Worm (Caenorhabditis elegans) whole organism, late embryonic: ENCODE results near the gene ddo-1.

ENCODE experiments used
- C08G9.2 ChIP-seq: sonication (generic microtip); optimal IDR thresholded peaks from 2 replicates; lab custom pipeline; 2016; ENCODE audit warnings: mild to moderate bottlenecking, missing genetic modification characterization, moderate library complexity, missing compliant biosample characterization
- K02D7.2 ChIP-seq: sonication (generic microtip); optimal IDR thresholded peaks from 2 replicates; lab custom pipeline; 2017; ENCODE audit warnings: mild to moderate bottlenecking, missing genetic modification characterization, missing compliant biosample characterization
- ahr-1 ChIP-seq: sonication (generic microtip); optimal IDR thresholded peaks from 2 replicates; lab custom pipeline; 2016; ENCODE audit warnings: missing genetic modification characterization, missing compliant biosample characterization
- ama-1 ChIP-seq: fragments of 150-350 bp; optimal IDR thresholded peaks from 2 replicates; lab custom pipeline; 2014
- ceh-14 ChIP-seq: sonication (generic microtip); optimal IDR thresholded peaks from 2 replicates; lab custom pipeline; 2016; ENCODE audit warnings: missing genotype, missing genetic modification characterization, missing compliant biosample characterization
- ceh-19 ChIP-seq: fragments of 200-800 bp; sonication (Bioruptor generic); optimal IDR thresholded peaks from 2 replicates; lab custom pipeline; 2018; ENCODE audit warnings: mild to moderate bottlenecking, missing genetic modification characterization, missing compliant biosample characterization
- ceh-2 ChIP-seq: sonication (generic microtip); optimal IDR thresholded peaks from 2 replicates; lab custom pipeline; 2016; ENCODE audit warnings: missing genotype, missing genetic modification characterization, missing compliant biosample characterization
- ceh-30 ChIP-seq: fragments of 150-350 bp; optimal IDR thresholded peaks from 2 replicates; lab custom pipeline; 2014; ENCODE audit warnings: missing biosample characterization, missing genetic modification characterization
- ceh-9 ChIP-seq: sonication (generic microtip); optimal IDR thresholded peaks from 2 replicates; lab custom pipeline; 2016; ENCODE audit warnings: mild to moderate bottlenecking, missing genetic modification characterization, inconsistent platforms, missing compliant biosample characterization
- dmd-4 ChIP-seq: sonication (generic microtip); optimal IDR thresholded peaks from 2 replicates; lab custom pipeline; 2016; ENCODE audit warnings: borderline replicate concordance, missing genetic modification characterization, missing compliant biosample characterization
- dve-1 ChIP-seq: sonication (generic microtip); optimal IDR thresholded peaks from 2 replicates; lab custom pipeline; 2017; ENCODE audit warnings: antibody characterized with exemption, mild to moderate bottlenecking, missing genetic modification characterization, missing compliant biosample characterization
- elt-4 ChIP-seq: sonication (generic microtip); optimal IDR thresholded peaks from 2 replicates; lab custom pipeline; 2016; ENCODE audit warnings: missing genetic modification characterization, missing compliant biosample characterization
- ets-4 ChIP-seq: sonication (generic microtip); optimal IDR thresholded peaks from 2 replicates; lab custom pipeline; 2016; ENCODE audit warnings: missing genetic modification characterization, missing compliant biosample characterization
- fax-1 ChIP-seq: sonication (generic microtip); optimal IDR thresholded peaks from 2 replicates; lab custom pipeline; 2016; ENCODE audit warnings: missing genotype, missing genetic modification characterization, missing compliant biosample characterization
- fkh-10 ChIP-seq: fragments of 150-350 bp; optimal IDR thresholded peaks from 2 replicates; lab custom pipeline; 2014; ENCODE audit warnings: missing biosample characterization, missing genetic modification reagents, missing genetic modification characterization
- fkh-6 ChIP-seq: sonication (generic microtip); optimal IDR thresholded peaks from 2 replicates; lab custom pipeline; 2016; ENCODE audit warnings: missing genetic modification characterization, missing compliant biosample characterization
- gmeb-2 ChIP-seq: sonication (generic microtip); optimal IDR thresholded peaks from 2 replicates; lab custom pipeline; 2016; ENCODE audit warnings: missing genetic modification characterization, inconsistent platforms, missing compliant biosample characterization
- hlh-13 ChIP-seq: fragments of 200-800 bp; sonication (Bioruptor generic); optimal IDR thresholded peaks from 2 replicates; lab custom pipeline; 2018; ENCODE audit warnings: mild to moderate bottlenecking, missing genetic modification characterization, missing compliant biosample characterization
- hlh-30 ChIP-seq: sonication (generic microtip); optimal IDR thresholded peaks from 2 replicates; lab custom pipeline; 2017; ENCODE audit warnings: antibody characterized with exemption, missing genetic modification characterization, missing compliant biosample characterization; ENCODE audit not compliant: insufficient read depth
- hlh-8 ChIP-seq: sonication (generic microtip); optimal IDR thresholded peaks from 2 replicates; lab custom pipeline; 2016; ENCODE audit warnings: missing genotype, missing genetic modification characterization, missing compliant biosample characterization
- lim-6 ChIP-seq: sonication (generic microtip); optimal IDR thresholded peaks from 2 replicates; lab custom pipeline; 2016; ENCODE audit warnings: missing genetic modification characterization, missing compliant biosample characterization
- lin-11 ChIP-seq: fragments of 200-800 bp; sonication (Bioruptor generic); optimal IDR thresholded peaks from 2 replicates; lab custom pipeline; 2018; ENCODE audit warnings: mild to moderate bottlenecking, missing genetic modification characterization, missing compliant biosample characterization
- mec-3 ChIP-seq: sonication (generic microtip); optimal IDR thresholded peaks from 2 replicates; lab custom pipeline; 2016; ENCODE audit warnings: borderline replicate concordance, missing genetic modification characterization, missing compliant biosample characterization
- nhr-11 ChIP-seq: fragments of 150-350 bp; optimal IDR thresholded peaks from 2 replicates; lab custom pipeline; 2014; ENCODE audit warnings: missing biosample characterization, missing genetic modification characterization
- npax-4 ChIP-seq: sonication (generic microtip); optimal IDR thresholded peaks from 2 replicates; lab custom pipeline; 2016; ENCODE audit warnings: missing genetic modification characterization, missing compliant biosample characterization
- odd-2 ChIP-seq: sonication (generic microtip); optimal IDR thresholded peaks from 2 replicates; lab custom pipeline; 2017; ENCODE audit warnings: antibody characterized with exemption, mild to moderate bottlenecking, missing genetic modification characterization, missing compliant biosample characterization
- pat-9 ChIP-seq: fragments of 200-800 bp; sonication (Bioruptor generic); optimal IDR thresholded peaks from 2 replicates; lab custom pipeline; 2018; ENCODE audit warnings: mild to moderate bottlenecking, missing genetic modification characterization, moderate library complexity, missing compliant biosample characterization
- pax-1 ChIP-seq: fragments of 150-350 bp; optimal IDR thresholded peaks from 2 replicates; lab custom pipeline; 2014; ENCODE audit warnings: missing biosample characterization, missing genetic modification characterization
- pha-2 ChIP-seq: sonication (generic microtip); optimal IDR thresholded peaks from 2 replicates; lab custom pipeline; 2017; ENCODE audit warnings: mild to moderate bottlenecking, missing genetic modification characterization, missing compliant biosample characterization
- pqm-1 ChIP-seq: sonication (generic microtip); optimal IDR thresholded peaks from 2 replicates; lab custom pipeline; 2016; ENCODE audit warnings: missing genetic modification characterization, missing compliant biosample characterization
- ref-2 ChIP-seq: sonication (generic microtip); optimal IDR thresholded peaks from 2 replicates; lab custom pipeline; 2016; ENCODE audit warnings: missing genetic modification characterization, missing compliant biosample characterization
- rnt-1 ChIP-seq: sonication (generic microtip); optimal IDR thresholded peaks from 2 replicates; lab custom pipeline; 2016; ENCODE audit warnings: missing genetic modification characterization, missing compliant biosample characterization
- tbx-2 ChIP-seq: sonication (generic microtip); optimal IDR thresholded peaks from 2 replicates; lab custom pipeline; 2016; ENCODE audit warnings: missing genetic modification characterization, missing compliant biosample characterization
- ttx-3 ChIP-seq: sonication (generic microtip); optimal IDR thresholded peaks from 2 replicates; lab custom pipeline; 2016; ENCODE audit warnings: missing genetic modification reagents, missing genetic modification characterization, missing compliant biosample characterization
- unc-3 ChIP-seq, 2 experiments: fragments of 200-800 bp in 1 of 2; sonication (Bioruptor generic) in 1 of 2; sonication (generic microtip) in 1 of 2; conservative IDR thresholded peaks in 1 of 2; optimal IDR thresholded peaks in 1 of 2; 2 replicates each; pipeline versions ENCODE4 v1.3.6 to Lab custom; 2016 to 2022; ENCODE audit warnings: missing compliant biosample characterization in 2 of 2, missing genetic modification characterization in 2 of 2, missing genetic modification reagents in 1 of 2
- unc-42 ChIP-seq: sonication (generic microtip); optimal IDR thresholded peaks from 2 replicates; lab custom pipeline; 2016; ENCODE audit warnings: missing genotype, missing genetic modification characterization, missing compliant biosample characterization
- unc-55 ChIP-seq: sonication (generic microtip); optimal IDR thresholded peaks from 2 replicates; lab custom pipeline; 2017; ENCODE audit warnings: missing biosample characterization, missing genetic modification reagents, missing genetic modification characterization

ddo-1 gene

ce11 chrV:17798789-17799188 lies 21.8 kb upstream of the ddo-1 start, which contains the start of gene srx-18:
TSS of gene srx-18 (minus strand) at chrV:17798889.
- TF ChIP-seq lin-11 (no peak), pat-9 (tag; lab: Kevin White, UChicago) (no peak), rnt-1 (tag; lab: Kevin White, UChicago) (no peak), ets-4 (tag; lab: Kevin White, UChicago) (no peak), ref-2 (no peak), npax-4 (tag; lab: Kevin White, UChicago) (no peak), pha-2 (no peak), dve-1 (no peak), fkh-6 (tag; lab: Kevin White, UChicago) (no peak), C08G9.2 (tag; lab: Kevin White, UChicago) (no peak), hlh-13 (GFP tag; lab: Kevin White, UChicago) (no peak), ahr-1 (tag; lab: Kevin White, UChicago) (no peak), mec-3 (tag; lab: Kevin White, UChicago) (no peak)

DNA sequence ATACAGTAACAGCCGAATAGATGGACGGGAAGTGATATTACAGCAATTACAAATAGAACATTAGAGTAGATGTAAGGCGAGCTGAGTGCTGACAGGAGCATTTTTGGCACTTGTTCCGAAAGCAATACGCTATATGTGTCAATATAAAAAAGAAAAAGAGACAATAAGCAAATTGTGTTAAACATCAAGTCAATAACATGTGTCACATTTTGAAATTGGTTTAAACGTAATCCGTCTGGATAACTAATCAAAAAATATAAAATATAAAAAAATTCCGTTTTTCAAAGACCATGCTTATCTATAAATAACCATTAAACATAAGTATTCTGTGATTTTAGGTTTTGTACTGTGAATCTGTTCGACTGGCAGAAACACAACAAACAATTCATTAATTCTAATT lies 18.6 kb upstream of the ddo-1 start, which contains the start of gene srh-288:
Gene srh-288 (minus strand): TSS at position 101 of the 400 bp plus-strand sequence.
- TF ChIP-seq gmeb-2 (tag; lab: Kevin White, UChicago): no peak
- no peak for TF ChIP-seq ttx-3 (tag; lab: Kevin White, UChicago)
- TF ChIP-seq dve-1: no peak
- TF ChIP-seq pax-1 (tag; lab: Kevin White, UChicago): no peak
- TF ChIP-seq K02D7.2: no peak
- TF ChIP-seq ceh-19: no peak
- TF ChIP-seq hlh-8 (tag; lab: Kevin White, UChicago): no peak
- no peak for TF ChIP-seq fax-1 (tag; lab: Kevin White, UChicago)
- TF ChIP-seq ceh-14 (tag; lab: Kevin White, UChicago): no peak
- no peak for TF ChIP-seq pqm-1 (tag; lab: Kevin White, UChicago)
- no peak for TF ChIP-seq lin-11
- no peak for TF ChIP-seq pha-2
- TF ChIP-seq ceh-9: no peak
- no peak for TF ChIP-seq ets-4 (tag; lab: Kevin White, UChicago)
- TF ChIP-seq ceh-30 (tag; lab: Kevin White, UChicago): no peak

DNA sequence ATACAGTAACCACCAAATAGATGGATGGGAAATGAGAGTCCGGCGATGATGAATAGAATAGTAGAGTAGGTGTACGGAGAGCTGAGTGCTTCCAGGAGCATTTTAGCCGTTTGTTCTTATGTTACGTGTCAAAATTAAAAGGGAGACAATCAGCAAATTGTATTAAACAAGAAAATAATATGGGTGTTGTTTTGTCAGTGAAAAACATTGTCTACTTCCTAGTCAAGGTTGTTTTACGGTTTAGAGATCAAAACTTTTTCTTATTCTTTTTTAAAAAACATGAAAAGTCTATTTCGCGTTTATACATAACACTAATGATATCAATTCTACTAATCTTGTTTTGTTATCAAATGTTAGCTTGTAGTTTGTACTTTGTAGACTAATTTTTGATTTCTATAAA lies 17.0 kb upstream of the ddo-1 start, which contains the start of gene srh-289:
Gene srh-289 (minus strand): TSS at position 101 of the 400 bp plus-strand sequence.
- no peak for TF ChIP-seq elt-4 (tag; lab: Kevin White, UChicago)
- no peak for TF ChIP-seq lin-11
- TF ChIP-seq, all 69 proteins: peak for 0

- TF ChIP-seq tbx-2 (tag; lab: Kevin White, UChicago) (no peak), unc-55 (GFP tag; lab: Kevin White, UChicago) (no peak), fkh-6 (tag; lab: Kevin White, UChicago) (no peak), unc-42 (tag; lab: Kevin White, UChicago) (no peak), hlh-30 (no peak), odd-2 (tag; lab: Kevin White, UChicago) (no peak), ceh-2 (tag; lab: Kevin White, UChicago) (no peak), dmd-4 (tag; lab: Kevin White, UChicago) (no peak)
These were observed 13.2 kb upstream of the ddo-1 start, which contains the start of gene srh-290 for ce11 chrV:17790191-17790590. TSS of gene srh-290 (plus strand) at chrV:17790491.

DNA sequence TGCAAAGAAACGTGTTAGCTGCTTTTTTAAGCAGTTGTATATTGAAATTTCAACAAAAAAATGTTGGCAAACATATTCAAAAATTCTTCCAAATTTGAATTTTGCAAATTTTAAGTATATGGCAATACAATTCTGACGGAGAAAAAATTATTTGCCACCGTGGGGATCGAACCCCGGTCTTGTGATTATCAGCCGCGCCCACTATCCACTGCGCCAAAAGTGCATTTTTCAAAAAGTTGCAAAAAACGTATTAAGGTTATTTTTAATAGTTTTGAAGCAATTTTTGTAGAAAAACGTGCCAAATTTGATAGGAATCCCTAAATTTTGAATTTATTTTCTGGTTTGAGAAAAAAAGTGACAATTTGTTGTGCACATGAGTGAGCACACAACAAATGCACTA lies 7.3 kb upstream of the ddo-1 start:
- TF ChIP-seq ref-2: no peak
- TF ChIP-seq lim-6 (tag; lab: Kevin White, UChicago): no peak
- no peak for TF ChIP-seq rnt-1 (tag; lab: Kevin White, UChicago)
- TF ChIP-seq unc-42 (tag; lab: Kevin White, UChicago): no peak
- TF ChIP-seq unc-3 (GFP tag; conservative IDR thresholded peaks at IDR 0.05; lab: Robert Waterston, UW): no peak
- TF ChIP-seq unc-3 (tag; optimal IDR thresholded peaks at IDR 0.05; lab: Kevin White, UChicago): no peak
- no peak for TF ChIP-seq ama-1 (lab: Kevin White, UChicago)
- TF ChIP-seq fkh-10: no peak
- TF ChIP-seq pqm-1 (tag; lab: Kevin White, UChicago): no peak
- no peak for TF ChIP-seq nhr-11 (tag; lab: Kevin White, UChicago)
- TF ChIP-seq, all 69 proteins: peak for 0
